Worm (Caenorhabditis elegans): ENCODE results near the gene srh-32.

ce11 chrV:17721709-17722108 is 20.7 kb downstream of the srh-32 start:
- no peak for TF ChIP-seq zip-4 (GFP tag; optimal IDR thresholded peaks at IDR 0.05)
- no peak for TF ChIP-seq zag-1 (tag; optimal IDR thresholded peaks at IDR 0.05)
- peak; percentile 50 for TF ChIP-seq jun-1 (tag; optimal IDR thresholded peaks at IDR 0.05)
- TF ChIP-seq skn-1 (tag; optimal IDR thresholded peaks at IDR 0.05): no peak
- TF ChIP-seq alr-1 (tag; optimal IDR thresholded peaks at IDR 0.05; ENCODE audit: borderline replicate concordance): no peak
- no peak for TF ChIP-seq fos-1 (tag; optimal IDR thresholded peaks at IDR 0.05)
- no peak for TF ChIP-seq ama-1 (optimal IDR thresholded peaks at IDR 0.05)
- TF ChIP-seq fkh-8 (tag; optimal IDR thresholded peaks at IDR 0.05): no peak
- no peak for TF ChIP-seq mep-1 (tag; optimal IDR thresholded peaks at IDR 0.05)
- TF ChIP-seq nhr-28 (tag; optimal IDR thresholded peaks at IDR 0.05): no peak
- TF ChIP-seq ceh-8 (GFP tag; optimal IDR thresholded peaks at IDR 0.05): no peak
- TF ChIP-seq fkh-10 (GFP tag; optimal IDR thresholded peaks at IDR 0.05): no peak
- TF ChIP-seq sptf-1 (tag; optimal IDR thresholded peaks at IDR 0.05): no peak
- no peak for TF ChIP-seq egl-13 (tag; optimal IDR thresholded peaks at IDR 0.05)

Measured in whole organism, L1 larva.